Worm (Caenorhabditis elegans): ENCODE data around the gene cav-2.

DNA sequence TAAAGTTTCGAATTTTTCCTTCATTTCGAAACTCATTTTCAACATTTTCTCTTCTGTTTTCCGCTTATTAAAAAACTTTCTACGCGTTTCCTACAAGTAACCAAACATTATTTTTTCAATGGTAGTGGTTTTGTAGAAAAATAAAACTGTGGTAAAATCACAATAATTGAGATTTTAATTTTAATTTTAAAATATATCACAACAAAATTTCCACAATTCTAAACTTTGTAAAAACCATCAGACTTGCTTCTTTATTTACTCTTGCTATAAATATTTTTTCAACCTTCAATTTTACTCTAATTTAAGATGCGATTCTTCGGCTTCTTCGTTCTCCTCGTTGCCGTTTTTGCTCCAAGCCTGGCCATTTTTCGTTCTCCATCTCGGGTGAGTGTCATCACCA is 31.0 kb downstream of the cav-2 start, which contains the start of gene F53F4.17:
- TF ChIP-seq W03F9.2 (tag; optimal IDR thresholded peaks at IDR 0.05) (no peak), him-1 (tag; optimal IDR thresholded peaks at IDR 0.05) (no peak), dao-5 (tag; optimal IDR thresholded peaks at IDR 0.05) (no peak)

All from whole organism, L4/young adult.